Worm (Caenorhabditis elegans): ENCODE measurements around the gene Y64G10A.1.

The Y64G10A.1 gene

ce11 chrIV:14238976-14239375 lies at the start of gene Y64G10A.1:
Gene Y64G10A.1 (minus strand): TSS chrIV:14239076.
- TF ChIP-seq F13H6.1 (tag; optimal IDR thresholded peaks at IDR 0.05) (no peak), elt-3 (tag; optimal IDR thresholded peaks at IDR 0.05) (no peak), nhr-23 (tag; optimal IDR thresholded peaks at IDR 0.05) (no peak), nhr-77 (tag; optimal IDR thresholded peaks at IDR 0.05) (no peak), skn-1 (tag; optimal IDR thresholded peaks at IDR 0.05) (no peak), ztf-11 (tag; optimal IDR thresholded peaks at IDR 0.05) (no peak), zag-1 (tag; optimal IDR thresholded peaks at IDR 0.05) (no peak), C34F6.9 (tag; optimal IDR thresholded peaks at IDR 0.05) (no peak)

- TF ChIP-seq mdl-1 (tag; optimal IDR thresholded peaks at IDR 0.05) (no peak), unc-39 (tag; optimal IDR thresholded peaks at IDR 0.05) (no peak), ama-1 (optimal IDR thresholded peaks at IDR 0.05) (no peak), unc-55 (GFP tag; optimal IDR thresholded peaks at IDR 0.05) (no peak), peb-1 (tag; optimal IDR thresholded peaks at IDR 0.05) (no peak), ceh-16 (tag; optimal IDR thresholded peaks at IDR 0.05) (no peak), nhr-23 (tag; optimal IDR thresholded peaks at IDR 0.05) (no peak), F13H6.1 (tag; optimal IDR thresholded peaks at IDR 0.05) (no peak), fos-1 (tag; optimal IDR thresholded peaks at IDR 0.05) (no peak), lsy-2 (tag; optimal IDR thresholded peaks at IDR 0.05) (no peak), egl-27 (tag; optimal IDR thresholded peaks at IDR 0.05) (no peak), nhr-25 (tag; optimal IDR thresholded peaks at IDR 0.05) (no peak), unc-62 (GFP tag; optimal IDR thresholded peaks at IDR 0.05) (no peak), ZK546.5 (tag; optimal IDR thresholded peaks at IDR 0.05) (no peak), nhr-10 (tag; optimal IDR thresholded peaks at IDR 0.05) (no peak), elt-1 (tag; optimal IDR thresholded peaks at IDR 0.05) (no peak), lin-13 (GFP tag; optimal IDR thresholded peaks at IDR 0.05) (no peak)
These were observed 46.0 kb upstream of the Y64G10A.1 start for ce11 chrIV:14284920-14285319.

- TF ChIP-seq ztf-1 (GFP tag; conservative IDR thresholded peaks at IDR 0.05): no peak
- TF ChIP-seq crh-2 (tag; optimal IDR thresholded peaks at IDR 0.05): no peak
- TF ChIP-seq lin-11 (tag; optimal IDR thresholded peaks at IDR 0.05): no peak
- TF ChIP-seq skn-1 (tag; optimal IDR thresholded peaks at IDR 0.05): no peak
- no peak for TF ChIP-seq nhr-21 (tag; optimal IDR thresholded peaks at IDR 0.05)
- TF ChIP-seq mab-5 (tag; optimal IDR thresholded peaks at IDR 0.05): no peak
- TF ChIP-seq zag-1 (tag; optimal IDR thresholded peaks at IDR 0.05): no peak
- no peak for TF ChIP-seq lin-13 (GFP tag; optimal IDR thresholded peaks at IDR 0.05)
- TF ChIP-seq nhr-12 (tag; optimal IDR thresholded peaks at IDR 0.05): no peak
- TF ChIP-seq gmeb-1 (tag; optimal IDR thresholded peaks at IDR 0.05): no peak
- no peak for TF ChIP-seq sma-9 (GFP tag; optimal IDR thresholded peaks at IDR 0.05)
- no peak for TF ChIP-seq sma-9 (tag; optimal IDR thresholded peaks at IDR 0.05)
- no peak for TF ChIP-seq ztf-4 (tag; optimal IDR thresholded peaks at IDR 0.05)
- no peak for TF ChIP-seq nhr-25 (tag; optimal IDR thresholded peaks at IDR 0.05)
- TF ChIP-seq snpc-4 (tag; optimal IDR thresholded peaks at IDR 0.05): no peak
- no peak for TF ChIP-seq ceh-16 (tag; optimal IDR thresholded peaks at IDR 0.05)
- no peak for TF ChIP-seq C34F6.9 (tag; optimal IDR thresholded peaks at IDR 0.05)
- no peak for TF ChIP-seq egl-27 (tag; optimal IDR thresholded peaks at IDR 0.05)
- TF ChIP-seq nhr-11 (tag; optimal IDR thresholded peaks at IDR 0.05): no peak
- no peak for TF ChIP-seq unc-62 (GFP tag; optimal IDR thresholded peaks at IDR 0.05)
- no peak for TF ChIP-seq peb-1 (tag; optimal IDR thresholded peaks at IDR 0.05)
These were observed 38.0 kb upstream of the Y64G10A.1 start for ce11 chrIV:14276773-14277388.

ce11 chrIV:14276160-14276559 lies 37.3 kb upstream of the Y64G10A.1 start, which contains the start of gene ilcr-1:
Gene ilcr-1 (plus strand): TSS chrIV:14276460.
- TF ChIP-seq sem-4 (tag; optimal IDR thresholded peaks at IDR 0.05): no peak
- no peak for TF ChIP-seq ZK546.5 (tag; optimal IDR thresholded peaks at IDR 0.05)
- no peak for TF ChIP-seq ceh-82 (tag; optimal IDR thresholded peaks at IDR 0.05)
- no peak for TF ChIP-seq nhr-25 (tag; optimal IDR thresholded peaks at IDR 0.05)
- no peak for TF ChIP-seq dmd-4 (tag; optimal IDR thresholded peaks at IDR 0.05)
- no peak for TF ChIP-seq sma-3 (GFP tag; optimal IDR thresholded peaks at IDR 0.05)
- no peak for TF ChIP-seq lin-11 (tag; optimal IDR thresholded peaks at IDR 0.05)
- no peak for TF ChIP-seq C34F6.9 (tag; optimal IDR thresholded peaks at IDR 0.05)

Measured in whole organism, L2 larva.